Worm (Caenorhabditis elegans) whole organism, L1 larva: Measurements from ENCODE around the gene lips-2.

Experiments used
- C04F5.9 ChIP-seq: sonication (generic microtip); optimal IDR thresholded peaks from 2 replicates; lab custom pipeline; 2016; ENCODE audit warnings: missing genetic modification characterization, missing compliant biosample characterization
- C16A3.4 ChIP-seq: fragments of 150-350 bp; optimal IDR thresholded peaks from 2 replicates; lab custom pipeline; 2014; ENCODE audit warnings: missing biosample characterization, missing genetic modification characterization
- aha-1 ChIP-seq: fragments of 150-350 bp; optimal IDR thresholded peaks from 2 replicates; lab custom pipeline; 2014; ENCODE audit warnings: missing biosample characterization, missing genetic modification characterization
- blmp-1 ChIP-seq: fragments of 150-350 bp; optimal IDR thresholded peaks from 2 replicates; lab custom pipeline; 2014; ENCODE audit warnings: missing biosample characterization, missing genetic modification characterization
- ceh-63 ChIP-seq: fragments of 200-800 bp; sonication (Bioruptor generic); optimal IDR thresholded peaks from 2 replicates; lab custom pipeline; 2018; ENCODE audit warnings: mild to moderate bottlenecking, missing genetic modification characterization, missing compliant biosample characterization
- ceh-8 ChIP-seq: fragments of 200-800 bp; sonication (Bioruptor generic); optimal IDR thresholded peaks from 2 replicates; lab custom pipeline; 2018; ENCODE audit warnings: mild to moderate bottlenecking, missing genetic modification characterization, moderate library complexity, missing compliant biosample characterization
- ceh-82 ChIP-seq, 3 experiments: fragments of 150-350 bp in 1 of 3; sonication (generic microtip) in 2 of 3; optimal IDR thresholded peaks; 2 replicates each; lab custom pipeline; 2014 to 2017; ENCODE audit warnings: missing biosample characterization in 3 of 3, missing genetic modification characterization in 3 of 3
- ces-1 ChIP-seq: fragments of 150-350 bp; optimal IDR thresholded peaks from 2 replicates; lab custom pipeline; 2014; ENCODE audit warnings: missing biosample characterization, missing genetic modification reagents, missing genetic modification characterization
- dsc-1 ChIP-seq: sonication (generic microtip); optimal IDR thresholded peaks from 2 replicates; lab custom pipeline; 2016; ENCODE audit warnings: mild to moderate bottlenecking, missing genetic modification characterization, missing compliant biosample characterization
- efl-1 ChIP-seq, 4 experiments: fragments of 150-350 bp; optimal IDR thresholded peaks in 3 of 4; peaks in 1 of 4; 1 replicate in 1 of 4; 2 replicates in 3 of 4; lab custom pipeline; 2014; ENCODE audit warnings: missing biosample characterization in 2 of 4, missing genetic modification characterization in 2 of 4, missing genetic modification reagents in 2 of 4
- egl-13 ChIP-seq: sonication (generic microtip); optimal IDR thresholded peaks from 2 replicates; lab custom pipeline; 2016; ENCODE audit warnings: missing genotype, missing genetic modification reagents, missing genetic modification characterization, missing compliant biosample characterization
- grh-1 ChIP-seq: fragments of 200-800 bp; sonication (Bioruptor generic); IDR thresholded peaks from 2 replicates; pipeline ENCODE4 v1.3.6; 2022; ENCODE audit warnings: missing genetic modification reagents, missing genetic modification characterization, missing compliant biosample characterization
- hlh-4 ChIP-seq: sonication (generic microtip); optimal IDR thresholded peaks from 2 replicates; lab custom pipeline; 2016; ENCODE audit warnings: mild to moderate bottlenecking, missing genetic modification characterization, missing compliant biosample characterization
- hpl-2 ChIP-seq: fragments of 150-350 bp; optimal IDR thresholded peaks from 2 replicates; lab custom pipeline; 2014; ENCODE audit warnings: missing biosample characterization, missing genetic modification reagents, missing genetic modification characterization
- isw-1 ChIP-seq: fragments of 200-800 bp; sonication (Bioruptor generic); IDR thresholded peaks from 2 replicates; pipeline ENCODE4 v1.3.6; 2022; ENCODE audit warnings: missing genetic modification characterization, missing compliant biosample characterization
- jun-1 ChIP-seq: fragments of 150-350 bp; optimal IDR thresholded peaks from 2 replicates; lab custom pipeline; 2014; ENCODE audit warnings: missing biosample characterization, missing genetic modification reagents, missing genetic modification characterization
- lin-13 ChIP-seq: fragments of 150-350 bp; optimal IDR thresholded peaks from 2 replicates; lab custom pipeline; 2014; ENCODE audit warnings: missing biosample characterization, missing genetic modification reagents, missing genetic modification characterization
- nhr-12 ChIP-seq: sonication (generic microtip); optimal IDR thresholded peaks from 2 replicates; lab custom pipeline; 2017; ENCODE audit warnings: missing biosample characterization, missing genetic modification characterization
- nhr-20 ChIP-seq: sonication (generic microtip); optimal IDR thresholded peaks from 2 replicates; lab custom pipeline; 2016; ENCODE audit warnings: mild to moderate bottlenecking, missing genetic modification characterization, missing compliant biosample characterization
- nhr-237 ChIP-seq: fragments of 150-350 bp; optimal IDR thresholded peaks from 2 replicates; lab custom pipeline; 2014; ENCODE audit warnings: missing biosample characterization, missing genetic modification characterization
- nhr-28 ChIP-seq: fragments of 150-350 bp; optimal IDR thresholded peaks from 2 replicates; lab custom pipeline; 2014; ENCODE audit warnings: missing biosample characterization, missing genetic modification characterization
- nhr-71 ChIP-seq: sonication (generic microtip); optimal IDR thresholded peaks from 2 replicates; lab custom pipeline; 2016; ENCODE audit warnings: mild to moderate bottlenecking, missing genetic modification characterization, moderate library complexity, missing compliant biosample characterization
- nhr-77 ChIP-seq: fragments of 150-350 bp; optimal IDR thresholded peaks from 2 replicates; lab custom pipeline; 2014; ENCODE audit warnings: missing biosample characterization, missing genetic modification characterization
- nhr-90 ChIP-seq: sonication (generic microtip); optimal IDR thresholded peaks from 2 replicates; lab custom pipeline; 2016; ENCODE audit warnings: mild to moderate bottlenecking, missing genetic modification characterization, missing compliant biosample characterization; ENCODE audit not compliant: poor library complexity
- pax-3 ChIP-seq: fragments of 200-800 bp; sonication (Bioruptor generic); optimal IDR thresholded peaks from 2 replicates; lab custom pipeline; 2018; ENCODE audit warnings: mild to moderate bottlenecking, missing genetic modification characterization, moderate library complexity, missing compliant biosample characterization
- skn-1 ChIP-seq: fragments of 150-350 bp; optimal IDR thresholded peaks from 2 replicates; lab custom pipeline; 2014; ENCODE audit warnings: missing biosample characterization, missing genetic modification characterization
- snu-23 ChIP-seq: sonication (generic microtip); optimal IDR thresholded peaks from 2 replicates; lab custom pipeline; 2016; ENCODE audit warnings: missing genetic modification characterization, missing compliant biosample characterization
- sox-4 ChIP-seq: sonication (generic microtip); optimal IDR thresholded peaks from 2 replicates; lab custom pipeline; 2016; ENCODE audit warnings: missing genetic modification characterization, missing compliant biosample characterization
- sup-37 ChIP-seq: fragments of 200-800 bp; sonication (Bioruptor generic); optimal IDR thresholded peaks from 2 replicates; lab custom pipeline; 2018; ENCODE audit warnings: mild to moderate bottlenecking, missing genetic modification characterization, missing compliant biosample characterization
- swsn-7 ChIP-seq: sonication (generic microtip); optimal IDR thresholded peaks from 2 replicates; lab custom pipeline; 2016; ENCODE audit warnings: missing genetic modification characterization, missing compliant biosample characterization
- unc-98 ChIP-seq: fragments of 200-800 bp; sonication (Bioruptor generic); IDR thresholded peaks from 2 replicates; pipeline ENCODE4 v1.3.6; 2022; ENCODE audit warnings: missing genetic modification characterization, missing compliant biosample characterization
- vab-15 ChIP-seq: sonication (generic microtip); optimal IDR thresholded peaks from 2 replicates; lab custom pipeline; 2017; ENCODE audit warnings: missing genotype, mild to moderate bottlenecking, missing genetic modification characterization, missing compliant biosample characterization
- xbp-1 ChIP-seq: sonication (generic microtip); optimal IDR thresholded peaks from 2 replicates; lab custom pipeline; 2016; ENCODE audit warnings: missing genetic modification characterization, missing compliant biosample characterization
- zag-1 ChIP-seq: fragments of 150-350 bp; optimal IDR thresholded peaks from 2 replicates; lab custom pipeline; 2014; ENCODE audit warnings: missing biosample characterization, missing genetic modification characterization
- ztf-4 ChIP-seq: fragments of 150-350 bp; optimal IDR thresholded peaks from 2 replicates; lab custom pipeline; 2014; ENCODE audit warnings: missing biosample characterization, missing genetic modification characterization

The lips-2 gene

ce11 chrX:12288254-12288653 is 2.7 kb downstream of the lips-2 start, which contains the start of gene C04B4.5:
C04B4.5 (minus strand) TSS chrX:12288354.
- TF ChIP-seq dsc-1 = no peak
- no peak for TF ChIP-seq egl-13 (tag; lab: Kevin White, UChicago)
- no peak for TF ChIP-seq nhr-237 (tag; lab: Kevin White, UChicago)
- TF ChIP-seq lin-13 (GFP tag; lab: Kevin White, UChicago) = no peak
- no peak for TF ChIP-seq ztf-4
- no peak for TF ChIP-seq nhr-77 (tag; lab: Kevin White, UChicago)
- TF ChIP-seq C04F5.9 (tag; lab: Kevin White, UChicago) = no peak
- no peak for TF ChIP-seq pax-3 (tag; lab: Kevin White, UChicago)
- TF ChIP-seq swsn-7 (tag; lab: Kevin White, UChicago) = no peak
- TF ChIP-seq ceh-63 (GFP tag; lab: Kevin White, UChicago) = no peak
- no peak for TF ChIP-seq vab-15
- TF ChIP-seq snu-23 (GFP tag; lab: Kevin White, UChicago) = no peak

ce11 chrX:12290539-12290938 is 4.9 kb downstream of the lips-2 start, which contains the start of gene C04B4.4:
C04B4.4 (plus strand) TSS chrX:12290839.
- TF ChIP-seq hpl-2 (GFP tag; lab: Kevin White, UChicago) (no peak), xbp-1 (tag; lab: Kevin White, UChicago) (no peak), nhr-90 (tag; lab: Kevin White, UChicago) (no peak), ceh-82 (tag; optimal IDR thresholded peaks at IDR 0.05; lab: Kevin White, UChicago) (no peak), nhr-12 (tag; lab: Kevin White, UChicago) (no peak), nhr-20 (tag; lab: Kevin White, UChicago) (no peak), skn-1 (tag; lab: Kevin White, UChicago) (no peak), nhr-71 (tag; lab: Kevin White, UChicago) (no peak), unc-98 (GFP tag; lab: Robert Waterston, UW) (no peak), nhr-77 (tag; lab: Kevin White, UChicago) (no peak), hlh-4 (tag; lab: Kevin White, UChicago) (no peak), isw-1 (GFP tag; lab: Robert Waterston, UW) (no peak), jun-1 (no peak), aha-1 (tag; lab: Kevin White, UChicago) (no peak), zag-1 (no peak)

ce11 chrX:12294263-12294662 is 8.7 kb downstream of the lips-2 start, which contains the start of gene W06D11.1:
W06D11.1 (plus strand) TSS chrX:12294563.
- TF ChIP-seq nhr-28 (tag; lab: Kevin White, UChicago) (no peak), C16A3.4 (no peak), sox-4 (tag; lab: Kevin White, UChicago) (no peak), blmp-1 (tag; lab: Kevin White, UChicago) (no peak), hlh-4 (tag; lab: Kevin White, UChicago) (no peak), efl-1 (optimal IDR thresholded peaks at IDR 0.05; lab: Kevin White, UChicago) (no peak), efl-1 (GFP tag; optimal IDR thresholded peaks at IDR 0.05 in 1 of 2; lab: Kevin White, UChicago) (no peak), pax-3 (tag; lab: Kevin White, UChicago) (no peak), sup-37 (GFP tag; lab: Kevin White, UChicago) (no peak), ceh-8 (no peak)
- TF ChIP-seq, all 84 proteins: peak for 0

- TF ChIP-seq lin-13 (GFP tag; lab: Kevin White, UChicago) (no peak), grh-1 (GFP tag; lab: Robert Waterston, UW) (no peak), vab-15 (no peak), skn-1 (tag; lab: Kevin White, UChicago) (no peak), jun-1 (no peak), ces-1 (GFP tag; lab: Kevin White, UChicago) (no peak)
Observed at ce11 chrX:12296392-12296791, 10.8 kb downstream of the lips-2 start, which contains the start of gene W06D11.2. W06D11.2 (minus strand) TSS chrX:12296730.
